Worm (Caenorhabditis elegans) whole organism, L1 larva: ENCODE data around the gene pitp-1.

ENCODE experiments used
- C34B4.2 ChIP-seq: sonication (generic microtip); optimal IDR thresholded peaks from 2 replicates; lab custom pipeline; 2017; ENCODE audit warnings: mild to moderate bottlenecking, missing genetic modification characterization, missing compliant biosample characterization
- F16B12.6 ChIP-seq: fragments of 150-350 bp; optimal IDR thresholded peaks from 2 replicates; lab custom pipeline; 2014; ENCODE audit warnings: missing biosample characterization, missing genetic modification characterization
- alr-1 ChIP-seq: fragments of 200-800 bp; sonication (Bioruptor generic); optimal IDR thresholded peaks from 2 replicates; lab custom pipeline; 2018; ENCODE audit warnings: borderline replicate concordance, mild to moderate bottlenecking, missing genetic modification characterization, missing compliant biosample characterization
- ceh-63 ChIP-seq: fragments of 200-800 bp; sonication (Bioruptor generic); optimal IDR thresholded peaks from 2 replicates; lab custom pipeline; 2018; ENCODE audit warnings: mild to moderate bottlenecking, missing genetic modification characterization, missing compliant biosample characterization
- ceh-82 ChIP-seq, 3 experiments: fragments of 150-350 bp in 1 of 3; sonication (generic microtip) in 2 of 3; optimal IDR thresholded peaks; 2 replicates each; lab custom pipeline; 2014 to 2017; ENCODE audit warnings: missing biosample characterization in 3 of 3, missing genetic modification characterization in 3 of 3
- ceh-88 ChIP-seq: fragments of 200-800 bp; sonication (Bioruptor generic); IDR thresholded peaks from 2 replicates; pipeline ENCODE4 v1.3.6; 2022; ENCODE audit warnings: missing genetic modification characterization, missing compliant biosample characterization
- dsc-1 ChIP-seq: sonication (generic microtip); optimal IDR thresholded peaks from 2 replicates; lab custom pipeline; 2016; ENCODE audit warnings: mild to moderate bottlenecking, missing genetic modification characterization, missing compliant biosample characterization
- efl-1 ChIP-seq, 4 experiments: fragments of 150-350 bp; optimal IDR thresholded peaks in 3 of 4; peaks in 1 of 4; 1 replicate in 1 of 4; 2 replicates in 3 of 4; lab custom pipeline; 2014; ENCODE audit warnings: missing biosample characterization in 2 of 4, missing genetic modification characterization in 2 of 4, missing genetic modification reagents in 2 of 4
- efl-3 ChIP-seq: fragments of 200-800 bp; sonication (Bioruptor generic); optimal IDR thresholded peaks from 2 replicates; lab custom pipeline; 2018; ENCODE audit warnings: mild to moderate bottlenecking, missing genetic modification characterization, missing compliant biosample characterization
- egl-13 ChIP-seq: sonication (generic microtip); optimal IDR thresholded peaks from 2 replicates; lab custom pipeline; 2016; ENCODE audit warnings: missing genotype, missing genetic modification reagents, missing genetic modification characterization, missing compliant biosample characterization
- elt-2 ChIP-seq: sonication (generic microtip); optimal IDR thresholded peaks from 2 replicates; lab custom pipeline; 2016; ENCODE audit warnings: missing genetic modification characterization, mild to moderate bottlenecking, inconsistent platforms, missing compliant biosample characterization, missing genetic modification reagents
- fkh-10 ChIP-seq: sonication (generic microtip); optimal IDR thresholded peaks from 2 replicates; lab custom pipeline; 2017; ENCODE audit warnings: missing biosample characterization, missing genetic modification reagents, missing genetic modification characterization
- fkh-8 ChIP-seq: sonication (generic microtip); optimal IDR thresholded peaks from 2 replicates; lab custom pipeline; 2016; ENCODE audit warnings: mild to moderate bottlenecking, missing genetic modification characterization, missing compliant biosample characterization
- fos-1 ChIP-seq: fragments of 150-350 bp; optimal IDR thresholded peaks from 2 replicates; lab custom pipeline; 2014; ENCODE audit warnings: missing biosample characterization, missing genetic modification characterization
- hlh-17 ChIP-seq: fragments of 200-800 bp; sonication (Bioruptor generic); optimal IDR thresholded peaks from 2 replicates; lab custom pipeline; 2018; ENCODE audit warnings: missing genetic modification characterization, mild to moderate bottlenecking, missing compliant biosample characterization, moderate library complexity, borderline replicate concordance
- hpl-2 ChIP-seq: fragments of 150-350 bp; optimal IDR thresholded peaks from 2 replicates; lab custom pipeline; 2014; ENCODE audit warnings: missing biosample characterization, missing genetic modification reagents, missing genetic modification characterization
- irx-1 ChIP-seq: sonication (generic microtip); optimal IDR thresholded peaks from 2 replicates; lab custom pipeline; 2016; ENCODE audit warnings: missing genetic modification characterization, missing compliant biosample characterization
- isw-1 ChIP-seq: fragments of 200-800 bp; sonication (Bioruptor generic); IDR thresholded peaks from 2 replicates; pipeline ENCODE4 v1.3.6; 2022; ENCODE audit warnings: missing genetic modification characterization, missing compliant biosample characterization
- lin-14 ChIP-seq: fragments of 200-800 bp; sonication (Bioruptor generic); optimal IDR thresholded peaks from 2 replicates; lab custom pipeline; 2018; ENCODE audit warnings: mild to moderate bottlenecking, missing genetic modification characterization, moderate library complexity, missing compliant biosample characterization
- lin-35 ChIP-seq, 2 experiments: fragments of 150-350 bp; optimal IDR thresholded peaks; 2 replicates each; lab custom pipeline; 2014; ENCODE audit warnings: missing biosample characterization in 2 of 2, missing genetic modification characterization in 2 of 2, missing genetic modification reagents in 2 of 2
- lin-39 ChIP-seq: fragments of 150-350 bp; optimal IDR thresholded peaks from 2 replicates; lab custom pipeline; 2014; ENCODE audit warnings: missing biosample characterization, missing genetic modification reagents, missing genetic modification characterization
- lir-3 ChIP-seq: sonication (generic microtip); optimal IDR thresholded peaks from 2 replicates; lab custom pipeline; 2016; ENCODE audit warnings: mild to moderate bottlenecking, missing genetic modification characterization, moderate library complexity, missing compliant biosample characterization; ENCODE audit not compliant: poor library complexity
- lsy-2 ChIP-seq, 2 experiments: fragments of 150-350 bp; optimal IDR thresholded peaks; 2 replicates each; lab custom pipeline; 2014; ENCODE audit warnings: missing biosample characterization in 2 of 2, missing genetic modification characterization in 2 of 2
- mef-2 ChIP-seq: fragments of 150-350 bp; optimal IDR thresholded peaks from 2 replicates; lab custom pipeline; 2014; ENCODE audit warnings: missing biosample characterization, missing genetic modification characterization
- mep-1 ChIP-seq: fragments of 150-350 bp; optimal IDR thresholded peaks from 2 replicates; lab custom pipeline; 2014; ENCODE audit warnings: missing biosample characterization, missing genetic modification characterization
- nhr-12 ChIP-seq: sonication (generic microtip); optimal IDR thresholded peaks from 2 replicates; lab custom pipeline; 2017; ENCODE audit warnings: missing biosample characterization, missing genetic modification characterization
- nhr-19 ChIP-seq: fragments of 200-800 bp; sonication (Bioruptor generic); conservative IDR thresholded peaks from 2 replicates; pipeline ENCODE4 v1.3.6; 2022; ENCODE audit warnings: missing genetic modification characterization, missing compliant biosample characterization
- nhr-20 ChIP-seq: sonication (generic microtip); optimal IDR thresholded peaks from 2 replicates; lab custom pipeline; 2016; ENCODE audit warnings: mild to moderate bottlenecking, missing genetic modification characterization, missing compliant biosample characterization
- nhr-47 ChIP-seq: sonication (generic microtip); optimal IDR thresholded peaks from 2 replicates; lab custom pipeline; 2016; ENCODE audit warnings: mild to moderate bottlenecking, missing genetic modification characterization, moderate library complexity, missing compliant biosample characterization
- nhr-71 ChIP-seq: sonication (generic microtip); optimal IDR thresholded peaks from 2 replicates; lab custom pipeline; 2016; ENCODE audit warnings: mild to moderate bottlenecking, missing genetic modification characterization, moderate library complexity, missing compliant biosample characterization
- nhr-77 ChIP-seq: fragments of 150-350 bp; optimal IDR thresholded peaks from 2 replicates; lab custom pipeline; 2014; ENCODE audit warnings: missing biosample characterization, missing genetic modification characterization
- nhr-84 ChIP-seq: sonication (generic microtip); optimal IDR thresholded peaks from 2 replicates; lab custom pipeline; 2017; ENCODE audit warnings: missing biosample characterization, missing genetic modification characterization
- nhr-85 ChIP-seq: sonication (generic microtip); peaks from one replicate; lab custom pipeline; 2016; ENCODE audit warnings: missing genetic modification characterization, inconsistent platforms, missing compliant biosample characterization
- pax-3 ChIP-seq: fragments of 200-800 bp; sonication (Bioruptor generic); optimal IDR thresholded peaks from 2 replicates; lab custom pipeline; 2018; ENCODE audit warnings: mild to moderate bottlenecking, missing genetic modification characterization, moderate library complexity, missing compliant biosample characterization
- rnt-1 ChIP-seq: sonication (generic microtip); optimal IDR thresholded peaks from 2 replicates; lab custom pipeline; 2016; ENCODE audit warnings: mild to moderate bottlenecking, missing genetic modification characterization, moderate library complexity, missing compliant biosample characterization
- snpc-4 ChIP-seq: fragments of 150-350 bp; optimal IDR thresholded peaks from 2 replicates; lab custom pipeline; 2014; ENCODE audit warnings: missing biosample characterization, missing genetic modification characterization
- sox-4 ChIP-seq: sonication (generic microtip); optimal IDR thresholded peaks from 2 replicates; lab custom pipeline; 2016; ENCODE audit warnings: missing genetic modification characterization, missing compliant biosample characterization
- sup-37 ChIP-seq: fragments of 200-800 bp; sonication (Bioruptor generic); optimal IDR thresholded peaks from 2 replicates; lab custom pipeline; 2018; ENCODE audit warnings: mild to moderate bottlenecking, missing genetic modification characterization, missing compliant biosample characterization
- swsn-7 ChIP-seq: sonication (generic microtip); optimal IDR thresholded peaks from 2 replicates; lab custom pipeline; 2016; ENCODE audit warnings: missing genetic modification characterization, missing compliant biosample characterization
- unc-30 ChIP-seq: sonication (generic microtip); optimal IDR thresholded peaks from 2 replicates; lab custom pipeline; 2017; ENCODE audit warnings: missing biosample characterization, missing genetic modification characterization
- unc-86 ChIP-seq: sonication (generic microtip); optimal IDR thresholded peaks from 2 replicates; lab custom pipeline; 2016; ENCODE audit warnings: missing genetic modification characterization, missing compliant biosample characterization
- zag-1 ChIP-seq: fragments of 150-350 bp; optimal IDR thresholded peaks from 2 replicates; lab custom pipeline; 2014; ENCODE audit warnings: missing biosample characterization, missing genetic modification characterization
- ztf-11 ChIP-seq, 2 experiments: sonication (generic microtip); optimal IDR thresholded peaks; 2 replicates each; lab custom pipeline; 2016 to 2017; ENCODE audit warnings: missing genetic modification characterization in 2 of 2, missing biosample characterization in 1 of 2, missing compliant biosample characterization in 1 of 2
- ztf-4 ChIP-seq: fragments of 150-350 bp; optimal IDR thresholded peaks from 2 replicates; lab custom pipeline; 2014; ENCODE audit warnings: missing biosample characterization, missing genetic modification characterization

Gene pitp-1

ce11 chrIII:3543071-3543470 lies 13.5 kb upstream of the pitp-1 start:
- TF ChIP-seq lin-14 (GFP tag; lab: Kevin White, UChicago) (peak; percentile 61), zag-1 (tag; lab: Kevin White, UChicago) (peak; percentile 12), swsn-7 (tag; lab: Kevin White, UChicago) (no peak), ztf-11 (tag; optimal IDR thresholded peaks at IDR 0.05; lab: Kevin White, UChicago) (peak in 1 of 2 experiments; percentile 2)

- TF ChIP-seq F16B12.6 (tag; lab: Kevin White, UChicago) (peak; percentile 4), rnt-1 (tag; lab: Kevin White, UChicago) (no peak), lir-3 (tag; lab: Kevin White, UChicago) (no peak), ztf-11 (tag; optimal IDR thresholded peaks at IDR 0.05; lab: Kevin White, UChicago) (peak in 1 of 2 experiments; percentile 4), lsy-2 (tag; optimal IDR thresholded peaks at IDR 0.05; lab: Kevin White, UChicago) (peak in 1 of 2 experiments; percentile 28), nhr-12 (no peak), efl-3 (no peak), lin-14 (GFP tag; lab: Kevin White, UChicago) (peak; percentile 87), sup-37 (GFP tag; lab: Kevin White, UChicago) (no peak), nhr-71 (tag; lab: Kevin White, UChicago) (peak; percentile 21), efl-1 (optimal IDR thresholded peaks at IDR 0.05; lab: Kevin White, UChicago) (no peak), efl-1 (GFP tag; optimal IDR thresholded peaks at IDR 0.05 in 1 of 2; lab: Kevin White, UChicago) (peak in 1 of 2 experiments; percentile 75), mef-2 (no peak), fkh-10 (peak; percentile 1), nhr-47 (tag; lab: Kevin White, UChicago) (peak; percentile 11), ceh-82 (tag; optimal IDR thresholded peaks at IDR 0.05; lab: Kevin White, UChicago) (peak in 2 of 3 experiments; percentile 32 to 52), isw-1 (GFP tag; lab: Robert Waterston, UW) (peak; percentile 14)
Observed at ce11 chrIII:3542105-3542504, 12.5 kb upstream of the pitp-1 start.

- TF ChIP-seq nhr-85 (tag; lab: Kevin White, UChicago) (peak; percentile 28), elt-2 (tag; lab: Kevin White, UChicago) (no peak), F16B12.6 (tag; lab: Kevin White, UChicago) (no peak), unc-86 (tag; lab: Kevin White, UChicago) (no peak)
Observed at ce11 chrIII:3541539-3541938, 11.9 kb upstream of the pitp-1 start, which contains the start of gene ben-1. ben-1 (minus strand) TSS chrIII:3541639.

ce11 chrIII:3541093-3541492 lies 11.5 kb upstream of the pitp-1 start:
- no peak for TF ChIP-seq F16B12.6 (tag; lab: Kevin White, UChicago)
- no peak for TF ChIP-seq nhr-20
- TF ChIP-seq ceh-88 (GFP tag; lab: Robert Waterston, UW), result no peak
- no peak for TF ChIP-seq nhr-77 (tag; lab: Kevin White, UChicago)
- TF ChIP-seq hlh-17, result no peak
- TF ChIP-seq ztf-4 (tag; lab: Kevin White, UChicago), result no peak
- TF ChIP-seq unc-30 (tag; lab: Kevin White, UChicago), result no peak
- no peak for TF ChIP-seq fkh-8 (tag; lab: Kevin White, UChicago)
- TF ChIP-seq lin-39 (tag; lab: Kevin White, UChicago), result no peak
- no peak for TF ChIP-seq sox-4 (tag; lab: Kevin White, UChicago)
- TF ChIP-seq snpc-4 (tag; lab: Kevin White, UChicago), result no peak
- TF ChIP-seq dsc-1, result no peak
- TF ChIP-seq elt-2 (tag; lab: Kevin White, UChicago), result no peak

- TF ChIP-seq irx-1 (tag; lab: Kevin White, UChicago) (peak; percentile 48), mep-1 (tag; lab: Kevin White, UChicago) (peak; percentile 73), alr-1 (no peak), fos-1 (peak; percentile 59), ceh-88 (GFP tag; lab: Robert Waterston, UW) (peak; percentile 60), zag-1 (tag; lab: Kevin White, UChicago) (no peak), lin-35 (GFP tag; optimal IDR thresholded peaks at IDR 0.05; lab: Kevin White, UChicago) (peak; percentile 59 to 85), nhr-47 (tag; lab: Kevin White, UChicago) (peak; percentile 85), C34B4.2 (tag; lab: Kevin White, UChicago) (no peak), lsy-2 (tag; optimal IDR thresholded peaks at IDR 0.05; lab: Kevin White, UChicago) (peak; percentile 72 to 88), efl-3 (no peak), nhr-84 (tag; lab: Kevin White, UChicago) (no peak), egl-13 (tag; lab: Kevin White, UChicago) (peak; percentile 35), nhr-19 (GFP tag; lab: Robert Waterston, UW) (peak; percentile 75), ceh-63 (GFP tag; lab: Kevin White, UChicago) (no peak), hlh-17 (no peak), pax-3 (tag; lab: Kevin White, UChicago) (peak; percentile 85), hpl-2 (GFP tag; lab: Kevin White, UChicago) (peak; percentile 49)
Observed at ce11 chrIII:3540424-3540823, 10.8 kb upstream of the pitp-1 start.
